Fruit fly (Drosophila melanogaster): ENCODE measurements around the gene Kdsr.

The Kdsr gene

dm6 chr3R:25260670-25261069 is 1.6 kb downstream of the Kdsr start:
- TF ChIP-seq cic (GFP tag; optimal IDR thresholded peaks at IDR 0.05) (peak; percentile 16), CG1620 (GFP tag; optimal IDR thresholded peaks at IDR 0.05) (no peak)

- TF ChIP-seq Mnt (GFP tag; optimal IDR thresholded peaks at IDR 0.05) (peak; percentile 92), pad (GFP tag; optimal IDR thresholded peaks at IDR 0.05) (peak; percentile 89), CG7101 (tag; optimal IDR thresholded peaks at IDR 0.05) (peak; percentile 98), cnc (optimal IDR thresholded peaks at IDR 0.05) (no peak), Crg-1 (GFP tag; optimal IDR thresholded peaks at IDR 0.05) (peak; percentile 98), ovo (GFP tag; optimal IDR thresholded peaks at IDR 0.05) (peak; percentile 94), toe (GFP tag; optimal IDR thresholded peaks at IDR 0.05) (peak; percentile 99), CG1620 (GFP tag; optimal IDR thresholded peaks at IDR 0.05) (peak; percentile 99), CG7045 (GFP tag; optimal IDR thresholded peaks at IDR 0.05) (peak; percentile 97), cic (GFP tag; optimal IDR thresholded peaks at IDR 0.05) (peak; percentile 84), CG5204 (GFP tag; optimal IDR thresholded peaks at IDR 0.05) (no peak), CG14711 (tag; optimal IDR thresholded peaks at IDR 0.05) (peak; percentile 94), kay (GFP tag; ENCODE audit: borderline replicate concordance) (no peak), CG11617 (GFP tag; optimal IDR thresholded peaks at IDR 0.05) (peak; percentile 97), Hr96 (GFP tag; optimal IDR thresholded peaks at IDR 0.05) (peak; percentile 98), bab1 (GFP tag; optimal IDR thresholded peaks at IDR 0.05) (peak; percentile 98), tj (GFP tag; optimal IDR thresholded peaks at IDR 0.05) (peak; percentile 87), Clk (GFP tag; optimal IDR thresholded peaks at IDR 0.05) (peak; percentile 98), CG12768 (GFP tag; optimal IDR thresholded peaks at IDR 0.05) (peak; percentile 98), CG33017 (tag; optimal IDR thresholded peaks at IDR 0.05) (peak; percentile 95)
These were observed 3.6 kb downstream of the Kdsr start, which contains the start of gene CG11857 for dm6 chr3R:25258628-25259240. Gene CG11857 (plus strand): TSS chr3R:25258898.

dm6 chr3R:25249145-25250141 is 12.9 kb downstream of the Kdsr start, which contains the start of gene Nup358:
Gene Nup358 (plus strand): TSS chr3R:25249348.
- TF ChIP-seq CG11617 (GFP tag; optimal IDR thresholded peaks at IDR 0.05) = peak; percentile 30
- TF ChIP-seq pad (GFP tag; optimal IDR thresholded peaks at IDR 0.05) = no peak
- TF ChIP-seq Clk (GFP tag; optimal IDR thresholded peaks at IDR 0.05) = no peak
- peak; percentile 98 for TF ChIP-seq tj (GFP tag; optimal IDR thresholded peaks at IDR 0.05)
- peak; percentile 40 for TF ChIP-seq CG1620 (GFP tag; optimal IDR thresholded peaks at IDR 0.05)
- TF ChIP-seq kay (GFP tag; ENCODE audit: borderline replicate concordance) = no peak
- peak; percentile 28 for TF ChIP-seq CG7101 (tag; optimal IDR thresholded peaks at IDR 0.05)
- TF ChIP-seq cic (GFP tag; optimal IDR thresholded peaks at IDR 0.05) = no peak
- no peak for TF ChIP-seq CG33017 (tag; optimal IDR thresholded peaks at IDR 0.05)
- TF ChIP-seq Mnt (GFP tag; optimal IDR thresholded peaks at IDR 0.05) = peak; percentile 49
- TF ChIP-seq CG12768 (GFP tag; optimal IDR thresholded peaks at IDR 0.05) = no peak
- TF ChIP-seq ovo (GFP tag; optimal IDR thresholded peaks at IDR 0.05) = peak; percentile 4
- peak; percentile 20 to 70 for TF ChIP-seq cnc (optimal IDR thresholded peaks at IDR 0.05)
- peak; percentile 43 for TF ChIP-seq bab1 (GFP tag; optimal IDR thresholded peaks at IDR 0.05)
- TF ChIP-seq toe (GFP tag; optimal IDR thresholded peaks at IDR 0.05) = no peak
- no peak for TF ChIP-seq CG7045 (GFP tag; optimal IDR thresholded peaks at IDR 0.05)

dm6 chr3R:25247379-25247869 is 14.9 kb downstream of the Kdsr start, which contains the start of the genes RpS27 and Nup37:
Gene RpS27 (minus strand): TSS chr3R:25247514.
Gene Nup37 (plus strand): TSS chr3R:25247658.
- peak; percentile 99 for TF ChIP-seq CG11617 (GFP tag; optimal IDR thresholded peaks at IDR 0.05)
- TF ChIP-seq CG7101 (tag; optimal IDR thresholded peaks at IDR 0.05) = peak; percentile 99
- TF ChIP-seq bab1 (GFP tag; optimal IDR thresholded peaks at IDR 0.05) = peak; percentile 96
- peak; percentile 100 for TF ChIP-seq ovo (GFP tag; optimal IDR thresholded peaks at IDR 0.05)
- TF ChIP-seq Hr96 (GFP tag; optimal IDR thresholded peaks at IDR 0.05) = peak; percentile 99
- peak; percentile 95 for TF ChIP-seq Clk (GFP tag; optimal IDR thresholded peaks at IDR 0.05)
- TF ChIP-seq Mnt (GFP tag; optimal IDR thresholded peaks at IDR 0.05) = peak; percentile 98
- TF ChIP-seq kay (GFP tag; ENCODE audit: borderline replicate concordance) = peak; percentile 86
- peak; percentile 95 for TF ChIP-seq pad (GFP tag; optimal IDR thresholded peaks at IDR 0.05)
- peak; percentile 94 for TF ChIP-seq CG33017 (tag; optimal IDR thresholded peaks at IDR 0.05)
- TF ChIP-seq CG5204 (GFP tag; optimal IDR thresholded peaks at IDR 0.05) = peak; percentile 97
- peak; percentile 100 for TF ChIP-seq CG1620 (GFP tag; optimal IDR thresholded peaks at IDR 0.05)
- TF ChIP-seq cnc (optimal IDR thresholded peaks at IDR 0.05) = no peak
- peak; percentile 97 for TF ChIP-seq CG14711 (tag; optimal IDR thresholded peaks at IDR 0.05)
- peak; percentile 100 for TF ChIP-seq Crg-1 (GFP tag; optimal IDR thresholded peaks at IDR 0.05)
- TF ChIP-seq CG7045 (GFP tag; optimal IDR thresholded peaks at IDR 0.05) = peak; percentile 98
- TF ChIP-seq CG12768 (GFP tag; optimal IDR thresholded peaks at IDR 0.05) = peak; percentile 98
- TF ChIP-seq tj (GFP tag; optimal IDR thresholded peaks at IDR 0.05) = peak; percentile 85
- TF ChIP-seq cic (GFP tag; optimal IDR thresholded peaks at IDR 0.05) = peak; percentile 93
- peak; percentile 98 for TF ChIP-seq toe (GFP tag; optimal IDR thresholded peaks at IDR 0.05)
